Fruit fly (Drosophila melanogaster) whole organism, embryonic: Measurements from ENCODE around the gene pck.
A peak's percentile ranks its signal among the peaks of the same experiment; 100 is the strongest.

ENCODE experiments used
- Asciz ChIP-seq: fragments of 200-800 bp; sonication (Bioruptor generic); optimal IDR thresholded peaks from 2 replicates; lab custom pipeline; 2017; ENCODE audit warnings: missing biosample characterization, mild to moderate bottlenecking, missing genetic modification characterization, missing genetic modification reagents
- Bteb2 ChIP-seq: fragments of 200-800 bp; sonication (Bioruptor generic); optimal IDR thresholded peaks from 2 replicates; lab custom pipeline; 2016; ENCODE audit warnings: missing biosample characterization, missing genetic modification characterization
- CG10543 ChIP-seq: fragments of 200-800 bp; sonication (Bioruptor generic); optimal IDR thresholded peaks from 3 replicates; lab custom pipeline; 2017; ENCODE audit warnings: missing biosample characterization, mild to moderate bottlenecking, missing genetic modification characterization, moderate library complexity
- CG10565 ChIP-seq: fragments of 200-800 bp; sonication (Bioruptor generic); optimal IDR thresholded peaks from 3 replicates; lab custom pipeline; 2016; ENCODE audit warnings: missing biosample characterization, mild to moderate bottlenecking, missing genetic modification characterization
- CG11560 ChIP-seq: fragments of 200-800 bp; sonication (Bioruptor generic); IDR thresholded peaks from 3 replicates; pipeline ENCODE4 v1.3.6; 2022; ENCODE audit warnings: missing biosample characterization, missing genetic modification characterization
- CG12104 ChIP-seq: fragments of 200-800 bp; sonication (Bioruptor generic); optimal IDR thresholded peaks from 3 replicates; lab custom pipeline; 2016; ENCODE audit warnings: missing biosample characterization, missing genetic modification characterization
- CG12219 ChIP-seq: fragments of 200-800 bp; sonication (Bioruptor generic); optimal IDR thresholded peaks from 3 replicates; lab custom pipeline; 2018; ENCODE audit warnings: missing biosample characterization, mild to moderate bottlenecking, missing genetic modification characterization
- CG13287 ChIP-seq: fragments of 200-800 bp; sonication (Bioruptor generic); IDR thresholded peaks from 2 replicates; pipeline ENCODE4 v1.3.6; 2022; ENCODE audit warnings: missing biosample characterization, missing genetic modification characterization; ENCODE audit not compliant: partially characterized antibody
- CG13894 ChIP-seq: fragments of 200-800 bp; sonication (Bioruptor generic); optimal IDR thresholded peaks from 3 replicates; lab custom pipeline; 2018; ENCODE audit warnings: missing biosample characterization, mild to moderate bottlenecking, missing genetic modification characterization, moderate library complexity
- CG14050 ChIP-seq: fragments of 200-800 bp; sonication (Bioruptor generic); IDR thresholded peaks from 3 replicates; pipeline ENCODE4 v1.3.6; 2022; ENCODE audit warnings: missing biosample characterization, missing genetic modification characterization
- CG14667 ChIP-seq: fragments of 200-800 bp; sonication (Bioruptor generic); IDR thresholded peaks from 2 replicates; pipeline ENCODE4 v1.3.6; 2022; ENCODE audit warnings: missing biosample characterization, missing genetic modification characterization
- CG17568 ChIP-seq: fragments of 200-800 bp; sonication (Bioruptor generic); optimal IDR thresholded peaks from 2 replicates; lab custom pipeline; 2018; ENCODE audit warnings: missing biosample characterization, mild to moderate bottlenecking, missing genetic modification characterization, moderate library complexity
- CG17912 ChIP-seq: fragments of 200-800 bp; sonication (Bioruptor generic); optimal IDR thresholded peaks from 2 replicates; lab custom pipeline; 2018; ENCODE audit warnings: missing biosample characterization, mild to moderate bottlenecking, missing genetic modification characterization
- CG31441 ChIP-seq: fragments of 200-800 bp; sonication (Bioruptor generic); IDR thresholded peaks from 2 replicates; pipeline ENCODE4 v1.3.6; 2022; ENCODE audit warnings: missing biosample characterization, missing genetic modification characterization
- CG3163 ChIP-seq: fragments of 200-800 bp; sonication (Bioruptor generic); optimal IDR thresholded peaks from 3 replicates; lab custom pipeline; 2016; ENCODE audit warnings: missing biosample characterization, missing genetic modification characterization
- CG4424 ChIP-seq: fragments of 200-800 bp; sonication (Bioruptor generic); optimal IDR thresholded peaks from 3 replicates; lab custom pipeline; 2016; ENCODE audit warnings: missing biosample characterization, missing genetic modification characterization
- CG6813 ChIP-seq: fragments of 200-800 bp; sonication (Bioruptor generic); optimal IDR thresholded peaks from 2 replicates; lab custom pipeline; 2017; ENCODE audit warnings: missing biosample characterization, missing genetic modification characterization, mild to moderate bottlenecking, moderate library complexity, missing genetic modification reagents
- CG7372 ChIP-seq: fragments of 200-800 bp; sonication (Bioruptor generic); IDR thresholded peaks from 2 replicates; pipeline ENCODE4 v1.3.6; 2022; ENCODE audit warnings: missing biosample characterization, missing genetic modification characterization
- CG8359 ChIP-seq: fragments of 200-800 bp; sonication (Bioruptor generic); optimal IDR thresholded peaks from 2 replicates; lab custom pipeline; 2017; ENCODE audit warnings: missing biosample characterization, mild to moderate bottlenecking, missing genetic modification characterization, borderline replicate concordance
- CHES-1-like ChIP-seq: fragments of 200-800 bp; sonication (Bioruptor generic); optimal IDR thresholded peaks from 2 replicates; lab custom pipeline; 2016; ENCODE audit warnings: missing biosample characterization, missing genetic modification characterization
- CTCF ChIP-seq: fragments of 200-800 bp; sonication (Bioruptor generic); optimal IDR thresholded peaks from 2 replicates; lab custom pipeline; 2017; ENCODE audit warnings: missing biosample characterization, mild to moderate bottlenecking, missing genetic modification characterization, moderate library complexity
- D ChIP-seq, 2 experiments: fragments of 200-800 bp in 1 of 2; fragments of >200 bp in 1 of 2; sonication (Bioruptor generic) in 1 of 2; optimal IDR thresholded peaks; 2 replicates in 1 of 2; 3 replicates in 1 of 2; lab custom pipeline; 2017; ENCODE audit warnings: mild to moderate bottlenecking in 1 of 2, missing biosample characterization in 1 of 2, missing genetic modification characterization in 1 of 2, missing genetic modification reagents in 1 of 2
- Gug ChIP-seq: fragments of 200-800 bp; sonication (Bioruptor generic); IDR thresholded peaks from 4 replicates; pipeline ENCODE4 v1.3.6; 2022; ENCODE audit warnings: missing biosample characterization, missing genetic modification characterization
- HmgZ ChIP-seq: fragments of 200-800 bp; sonication (Bioruptor generic); optimal IDR thresholded peaks from 2 replicates; lab custom pipeline; 2018; ENCODE audit warnings: missing biosample characterization, mild to moderate bottlenecking, missing genetic modification characterization
- Hr78 ChIP-seq, 2 experiments: fragments of 200-800 bp in 1 of 2; fragments of >200 bp in 1 of 2; sonication (Bioruptor generic) in 1 of 2; optimal IDR thresholded peaks; 2 replicates each; lab custom pipeline; 2017 to 2019; ENCODE audit warnings: missing biosample characterization in 2 of 2, missing genetic modification characterization in 2 of 2, mild to moderate bottlenecking in 1 of 2, moderate library complexity in 1 of 2
- MBD-R2 ChIP-seq: fragments of 200-800 bp; sonication (Bioruptor generic); IDR thresholded peaks from 2 replicates; pipeline ENCODE4 v1.3.6; 2022; ENCODE audit warnings: missing biosample characterization, missing genetic modification characterization
- Mrtf ChIP-seq: fragments of 200-800 bp; sonication (Bioruptor generic); IDR thresholded peaks from 3 replicates; pipeline ENCODE4 v1.3.6; 2022; ENCODE audit warnings: missing biosample characterization, missing genetic modification characterization
- NC2β ChIP-seq: fragments of 200-800 bp; sonication (Bioruptor generic); optimal IDR thresholded peaks from 2 replicates; lab custom pipeline; 2016; ENCODE audit warnings: missing biosample characterization, missing genetic modification characterization
- NK7.1 ChIP-seq: fragments of 200-800 bp; sonication (Bioruptor generic); optimal IDR thresholded peaks from 3 replicates; lab custom pipeline; 2016; ENCODE audit warnings: missing biosample characterization, missing genetic modification characterization
- Oaz ChIP-seq: fragments of 200-800 bp; sonication (Bioruptor generic); IDR thresholded peaks from 2 replicates; pipeline ENCODE4 v1.3.6; 2022; ENCODE audit warnings: missing biosample characterization, missing genetic modification characterization
- ab ChIP-seq: fragments of 200-800 bp; sonication (Bioruptor generic); optimal IDR thresholded peaks from 2 replicates; lab custom pipeline; 2016; ENCODE audit warnings: missing biosample characterization, missing genetic modification characterization
- cad ChIP-seq: fragments of >200 bp; optimal IDR thresholded peaks from 2 replicates; lab custom pipeline; 2017; ENCODE audit warnings: missing biosample characterization, missing genetic modification characterization
- chif ChIP-seq, 2 experiments: fragments of 200-800 bp; sonication (Bioruptor generic); optimal IDR thresholded peaks; 3 replicates each; lab custom pipeline; 2016; ENCODE audit warnings: missing biosample characterization in 2 of 2, missing genetic modification characterization in 2 of 2
- ci ChIP-seq: fragments of 200-800 bp; sonication (Bioruptor generic); IDR thresholded peaks from 3 replicates; pipeline ENCODE4 v1.3.6; 2022; ENCODE audit warnings: missing biosample characterization, missing genetic modification characterization
- da ChIP-seq: fragments of 200-800 bp; sonication (Bioruptor generic); optimal IDR thresholded peaks from 2 replicates; lab custom pipeline; 2016; ENCODE audit warnings: missing biosample characterization, missing genetic modification characterization
- dysf ChIP-seq: fragments of 200-800 bp; sonication (Bioruptor generic); IDR thresholded peaks from 3 replicates; pipeline ENCODE4 v1.3.6; 2022; ENCODE audit warnings: missing biosample characterization, missing genetic modification characterization
- eve ChIP-seq, 2 experiments: fragments of >200 bp; optimal IDR thresholded peaks; 2 replicates each; lab custom pipeline; 2017; ENCODE audit warnings: missing biosample characterization in 2 of 2, missing genetic modification characterization in 2 of 2
- fd64A ChIP-seq: fragments of 200-800 bp; sonication (Bioruptor generic); optimal IDR thresholded peaks from 3 replicates; lab custom pipeline; 2018; ENCODE audit warnings: missing biosample characterization, mild to moderate bottlenecking, missing genetic modification characterization
- lbe ChIP-seq: fragments of 200-800 bp; sonication (Bioruptor generic); optimal IDR thresholded peaks from 2 replicates; lab custom pipeline; 2016; ENCODE audit warnings: missing biosample characterization, mild to moderate bottlenecking, missing genetic modification characterization
- lola ChIP-seq, 3 experiments: fragments of >200 bp in 2 of 3; fragments of 200-800 bp in 1 of 3; sonication (Bioruptor generic) in 1 of 3; optimal IDR thresholded peaks; 2 replicates each; lab custom pipeline; 2017 to 2019; ENCODE audit warnings: missing biosample characterization in 3 of 3, missing genetic modification characterization in 3 of 3, mild to moderate bottlenecking in 1 of 3, moderate library complexity in 1 of 3
- peb ChIP-seq: fragments of 200-800 bp; sonication (Bioruptor generic); IDR thresholded peaks from 2 replicates; pipeline ENCODE4 v1.3.6; 2022; ENCODE audit warnings: missing biosample characterization, missing genetic modification characterization
- pros ChIP-seq: fragments of 200-800 bp; sonication (Bioruptor generic); optimal IDR thresholded peaks from 3 replicates; lab custom pipeline; 2019; ENCODE audit warnings: missing biosample characterization, mild to moderate bottlenecking, missing genetic modification characterization, moderate library complexity
- pzg ChIP-seq: fragments of 200-800 bp; sonication (Bioruptor generic); optimal IDR thresholded peaks from 3 replicates; lab custom pipeline; 2018; ENCODE audit warnings: missing biosample characterization, mild to moderate bottlenecking, missing genetic modification characterization, moderate library complexity
- ranshi ChIP-seq: fragments of 200-800 bp; sonication (Bioruptor generic); IDR thresholded peaks from 2 replicates; pipeline ENCODE4 v1.3.6; 2022; ENCODE audit warnings: missing biosample characterization, missing genetic modification characterization
- row ChIP-seq: fragments of 200-800 bp; sonication (Bioruptor generic); IDR thresholded peaks from 3 replicates; pipeline ENCODE4 v1.3.6; 2022; ENCODE audit warnings: missing biosample characterization, missing genetic modification characterization
- scrt ChIP-seq: fragments of 200-800 bp; sonication (Bioruptor generic); optimal IDR thresholded peaks from 2 replicates; lab custom pipeline; 2018; ENCODE audit warnings: missing biosample characterization, mild to moderate bottlenecking, missing genetic modification characterization, moderate library complexity
- tx ChIP-seq: fragments of 200-800 bp; sonication (Bioruptor generic); optimal IDR thresholded peaks from 2 replicates; lab custom pipeline; 2016; ENCODE audit warnings: missing biosample characterization, missing genetic modification characterization
- unpg ChIP-seq: fragments of 200-800 bp; sonication (Bioruptor generic); optimal IDR thresholded peaks from 3 replicates; lab custom pipeline; 2018; ENCODE audit warnings: missing biosample characterization, mild to moderate bottlenecking, missing genetic modification characterization, moderate library complexity

Gene pck

DNA sequence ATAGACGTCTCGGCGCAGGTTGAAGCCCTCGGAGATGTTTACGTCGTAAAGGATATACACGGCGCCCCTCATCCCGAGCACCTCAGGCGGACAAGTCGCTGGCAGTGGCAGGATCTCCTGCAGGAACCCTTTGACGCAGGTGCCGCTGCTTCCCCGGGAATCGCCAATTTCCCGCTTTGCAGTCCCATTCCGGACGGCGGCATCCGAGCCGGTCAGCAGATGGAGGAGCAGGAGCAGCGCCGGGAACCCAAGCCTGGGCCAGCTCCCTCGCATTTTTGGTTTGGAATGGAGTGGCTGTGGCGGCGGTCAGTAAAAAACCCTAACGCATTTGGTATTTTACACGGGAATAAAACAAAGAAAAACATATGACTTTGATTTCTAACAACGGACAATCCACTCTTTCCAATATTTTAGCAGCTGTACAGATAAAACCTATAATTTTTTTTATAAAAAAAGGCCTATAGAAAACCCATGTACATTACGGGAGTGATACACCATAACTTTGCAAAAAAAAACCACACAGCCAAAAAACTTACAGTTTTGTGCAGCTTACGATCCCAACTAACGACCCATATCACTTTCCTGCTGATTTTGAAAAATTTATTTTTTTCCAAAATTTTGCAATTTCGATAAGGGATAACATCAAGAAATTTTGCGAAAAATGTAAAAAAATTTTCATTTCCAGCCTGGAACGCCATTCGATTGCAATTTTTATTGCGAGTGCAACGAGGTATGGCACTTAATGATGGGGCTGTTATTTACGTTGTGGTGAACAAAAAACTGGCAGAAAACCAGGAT is 4.6 kb upstream of the pck start, which contains the start of the genes O-fut2 and CG14777 (continued):
- TF ChIP-seq CG4424 (GFP tag; lab: Kevin White, UChicago) = no peak
- TF ChIP-seq da = no peak
- no peak for TF ChIP-seq CG8359 (GFP tag; lab: Kevin White, UChicago)
- TF ChIP-seq D (optimal IDR thresholded peaks at IDR 0.05; lab: Kevin White, UChicago) = no peak
- TF ChIP-seq D (GFP tag; optimal IDR thresholded peaks at IDR 0.05; lab: Kevin White, UChicago) = no peak
- no peak for TF ChIP-seq CG10565 (GFP tag; lab: Kevin White, UChicago)
- TF ChIP-seq CTCF (GFP tag; lab: Kevin White, UChicago) = no peak
- TF ChIP-seq CG17912 (GFP tag; lab: Kevin White, UChicago) = no peak
- no peak for TF ChIP-seq NK7.1 (GFP tag; lab: Kevin White, UChicago)
- no peak for TF ChIP-seq CG10543
- TF ChIP-seq lbe (GFP tag; lab: Kevin White, UChicago) = peak; percentile 24
- no peak for TF ChIP-seq CG6813 (GFP tag; lab: Kevin White, UChicago)
- TF ChIP-seq chif (GFP tag; optimal IDR thresholded peaks at IDR 0.05; lab: Kevin White, UChicago) = no peak
- no peak for TF ChIP-seq ranshi
- no peak for TF ChIP-seq peb (GFP tag; lab: Robert Waterston, UW)
- TF ChIP-seq tx (GFP tag; lab: Kevin White, UChicago) = no peak
- no peak for TF ChIP-seq ab (GFP tag; lab: Kevin White, UChicago)
- no peak for TF ChIP-seq CG3163 (GFP tag; lab: Kevin White, UChicago)
- TF ChIP-seq pros (GFP tag; lab: Kevin White, UChicago) = no peak
- TF ChIP-seq dysf (GFP tag; lab: Robert Waterston, UW) = no peak
- TF ChIP-seq CG13287 = no peak
- 0 out of 3 replicates have a peak, but pooled peaks have one; percentile 11 for TF ChIP-seq ci
- TF ChIP-seq CG17568 (GFP tag; lab: Kevin White, UChicago) = no peak
- no peak for TF ChIP-seq CG14050 (GFP tag; lab: Robert Waterston, UW)
- TF ChIP-seq Gug = peak; percentile 10; the same call in 1 of the 4 replicates
- TF ChIP-seq eve (GFP tag; optimal IDR thresholded peaks at IDR 0.05; lab: Kevin White, UChicago) = no peak
- 0 out of 2 replicates have a peak, but pooled peaks have one; percentile 15 for TF ChIP-seq Oaz (GFP tag; lab: Robert Waterston, UW)
- peak; percentile 17 for TF ChIP-seq CHES-1-like (GFP tag; lab: Kevin White, UChicago)
- no peak for TF ChIP-seq unpg (GFP tag; lab: Kevin White, UChicago)
- no peak for TF ChIP-seq CG12219 (GFP tag; lab: Kevin White, UChicago)
- TF ChIP-seq scrt (GFP tag; lab: Kevin White, UChicago) = no peak
- TF ChIP-seq Asciz = no peak
- no peak for TF ChIP-seq CG31441 (GFP tag; lab: Robert Waterston, UW)
- no peak for TF ChIP-seq CG12104 (GFP tag; lab: Kevin White, UChicago)
- TF ChIP-seq row = peak; percentile 42; the same call in 2 of the 3 replicates
- TF ChIP-seq lola (GFP tag; optimal IDR thresholded peaks at IDR 0.05; lab: Kevin White, UChicago) = no peak
- no peak for TF ChIP-seq Bteb2
- no peak for TF ChIP-seq NC2β

DNA sequence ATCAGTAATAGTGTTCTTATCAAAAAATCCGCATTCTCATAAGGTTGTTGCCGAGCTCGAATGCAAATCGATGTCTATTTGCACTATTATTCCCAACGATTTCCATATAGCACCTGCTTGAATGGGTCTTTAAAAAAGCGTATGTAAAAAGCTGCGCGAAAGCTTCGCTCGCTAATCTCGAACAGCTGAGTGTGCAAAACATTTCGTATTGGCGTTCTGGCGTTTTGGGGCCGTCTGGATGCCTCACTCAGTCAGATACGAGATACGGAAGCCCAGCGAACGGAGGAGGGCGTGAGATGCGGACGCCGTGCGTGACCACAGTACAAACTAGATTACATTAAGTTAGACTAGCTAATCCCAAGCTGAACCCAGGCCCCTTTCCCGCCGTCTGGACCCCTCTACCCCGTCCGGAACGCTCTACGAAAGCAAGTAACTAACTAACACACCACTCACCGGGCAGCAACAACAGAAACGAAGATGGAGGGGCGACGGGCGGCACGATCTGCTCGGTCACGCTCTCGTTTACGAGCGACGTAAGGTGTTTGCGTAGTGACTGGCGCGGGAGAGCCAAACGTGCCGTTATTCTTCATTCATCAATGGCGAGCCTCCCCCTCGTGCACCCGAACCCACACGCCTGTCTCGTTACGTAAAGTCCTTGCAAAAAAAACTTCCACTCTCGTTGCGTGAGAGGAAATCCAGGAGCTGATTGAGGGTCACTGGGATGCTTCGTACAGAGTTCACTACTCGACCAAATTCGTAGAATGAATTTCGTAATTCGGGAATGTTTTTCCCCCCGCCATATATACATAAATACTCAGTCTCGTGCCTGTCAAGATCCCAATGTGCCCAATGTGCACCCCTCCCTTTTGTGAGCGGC is 3.7 kb upstream of the pck start:
- TF ChIP-seq Mrtf (GFP tag; lab: Robert Waterston, UW) (no peak), MBD-R2 (GFP tag; lab: Robert Waterston, UW) (peak; percentile 49; the same call in 1 of the 2 replicates), CG11560 (tag; lab: Robert Waterston, UW) (no peak), cad (GFP tag; lab: Kevin White, UChicago) (no peak), fd64A (GFP tag; lab: Kevin White, UChicago) (no peak), pzg (GFP tag; lab: Kevin White, UChicago) (peak; percentile 25), CG14667 (GFP tag; lab: Robert Waterston, UW) (no peak), Hr78 (GFP tag; optimal IDR thresholded peaks at IDR 0.05; lab: Kevin White, UChicago) (peak in 1 of 2 experiments; percentile 8), CG13287 (peak; percentile 21), CG13894 (tag; lab: Kevin White, UChicago) (peak; percentile 61), CG7372 (no peak), HmgZ (peak; percentile 30)
